Fruit fly (Drosophila melanogaster): ENCODE measurements around the gene nAChRbeta3.

dm6 chr2L:552432-552929 lies 7.6 kb downstream of the nAChRbeta3 start, which contains the start of gene Ets21C:
- TF ChIP-seq CG17802 (tag; optimal IDR thresholded peaks at IDR 0.05) (no peak), CG2202 (tag; optimal IDR thresholded peaks at IDR 0.05) (no peak), cato (GFP tag; optimal IDR thresholded peaks at IDR 0.05; ENCODE audit: borderline replicate concordance) (no peak), hbn (GFP tag; IDR thresholded peaks at IDR 0.05; ENCODE audit: partially characterized antibody) (no peak), Kr (GFP tag; optimal IDR thresholded peaks at IDR 0.05) (no peak), Mrtf (GFP tag; IDR thresholded peaks at IDR 0.05) (no peak), al (GFP tag; IDR thresholded peaks at IDR 0.05) (no peak), grn (GFP tag; optimal IDR thresholded peaks at IDR 0.05) (peak; percentile 97), luna (GFP tag; optimal IDR thresholded peaks at IDR 0.05) (no peak), p53 (GFP tag; optimal IDR thresholded peaks at IDR 0.05) (no peak), schlank (tag; optimal IDR thresholded peaks at IDR 0.05) (no peak), pfk (GFP tag; optimal IDR thresholded peaks at IDR 0.05) (no peak), dimm (GFP tag; IDR thresholded peaks at IDR 0.05) (no peak), CG34422 (GFP tag; IDR thresholded peaks at IDR 0.05) (peak; percentile 45; the same call in 1 of the 3 replicates)

All from whole organism, embryonic.